Worm (Caenorhabditis elegans): ENCODE measurements around the gene Y53C12A.11.

Y53C12A.11 gene

ce11 chrII:9695942-9696341, 22.6 kb downstream of the Y53C12A.11 start:
- TF ChIP-seq nhr-11 (tag; optimal IDR thresholded peaks at IDR 0.05) (no peak), zag-1 (tag; optimal IDR thresholded peaks at IDR 0.05) (peak; percentile 7), unc-62 (GFP tag; optimal IDR thresholded peaks at IDR 0.05) (no peak), egl-27 (tag; optimal IDR thresholded peaks at IDR 0.05) (no peak), lsy-2 (tag; optimal IDR thresholded peaks at IDR 0.05) (peak in 1 of 2 experiments; percentile 30), sma-9 (GFP tag; optimal IDR thresholded peaks at IDR 0.05) (peak; percentile 15), sma-9 (tag; optimal IDR thresholded peaks at IDR 0.05) (no peak)

ce11 chrII:9691839-9692238, 26.7 kb downstream of the Y53C12A.11 start, which contains the start of gene nlp-11:
TSS of gene nlp-11 (minus strand) at chrII:9691939.
- TF ChIP-seq ztf-11 (tag; optimal IDR thresholded peaks at IDR 0.05), result no peak
- no peak for TF ChIP-seq mbf-1 (tag; optimal IDR thresholded peaks at IDR 0.05)
- no peak for TF ChIP-seq nhr-10 (tag; optimal IDR thresholded peaks at IDR 0.05)
- no peak for TF ChIP-seq crh-2 (tag; optimal IDR thresholded peaks at IDR 0.05)
- TF ChIP-seq unc-55 (GFP tag; optimal IDR thresholded peaks at IDR 0.05), result no peak
- no peak for TF ChIP-seq fos-1 (tag; optimal IDR thresholded peaks at IDR 0.05)
- no peak for TF ChIP-seq C34F6.9 (tag; optimal IDR thresholded peaks at IDR 0.05)

DNA sequence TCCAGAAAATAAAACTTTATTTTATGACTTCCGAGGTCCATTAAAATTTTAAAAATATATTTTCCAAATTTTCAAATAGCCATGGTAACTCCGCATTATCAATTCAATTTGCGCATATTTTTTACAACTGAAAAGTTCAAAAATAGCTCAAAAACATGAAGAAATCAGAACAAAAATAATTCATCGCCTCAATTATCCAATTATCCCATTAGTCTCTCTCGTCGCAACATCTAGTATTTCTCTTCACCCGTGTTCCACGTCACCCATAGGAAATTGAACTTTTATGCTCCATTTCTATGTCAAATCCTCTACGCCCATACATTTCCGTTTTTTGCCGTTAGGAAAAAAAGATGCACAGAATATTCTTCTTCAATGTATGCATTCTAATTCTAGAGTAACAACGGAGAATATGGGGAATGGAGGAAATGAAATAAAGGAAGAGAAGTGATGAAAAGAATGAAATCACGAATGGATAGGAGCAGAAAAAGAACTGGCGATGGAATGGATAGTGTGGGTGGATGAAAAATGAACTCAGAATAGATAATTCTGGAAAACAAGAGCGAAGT, 28.3 kb downstream of the Y53C12A.11 start:
- TF ChIP-seq crh-2 (tag; optimal IDR thresholded peaks at IDR 0.05), result peak; percentile 48
- TF ChIP-seq lsy-2 (tag; optimal IDR thresholded peaks at IDR 0.05), result peak in 1 of 2 experiments; percentile 10
- peak; percentile 33 for TF ChIP-seq egl-27 (tag; optimal IDR thresholded peaks at IDR 0.05)
- TF ChIP-seq C34F6.9 (tag; optimal IDR thresholded peaks at IDR 0.05), result peak; percentile 21
- TF ChIP-seq sma-9 (GFP tag; optimal IDR thresholded peaks at IDR 0.05), result peak; percentile 9
- TF ChIP-seq sma-9 (tag; optimal IDR thresholded peaks at IDR 0.05), result no peak
- no peak for TF ChIP-seq ama-1 (optimal IDR thresholded peaks at IDR 0.05)

DNA sequence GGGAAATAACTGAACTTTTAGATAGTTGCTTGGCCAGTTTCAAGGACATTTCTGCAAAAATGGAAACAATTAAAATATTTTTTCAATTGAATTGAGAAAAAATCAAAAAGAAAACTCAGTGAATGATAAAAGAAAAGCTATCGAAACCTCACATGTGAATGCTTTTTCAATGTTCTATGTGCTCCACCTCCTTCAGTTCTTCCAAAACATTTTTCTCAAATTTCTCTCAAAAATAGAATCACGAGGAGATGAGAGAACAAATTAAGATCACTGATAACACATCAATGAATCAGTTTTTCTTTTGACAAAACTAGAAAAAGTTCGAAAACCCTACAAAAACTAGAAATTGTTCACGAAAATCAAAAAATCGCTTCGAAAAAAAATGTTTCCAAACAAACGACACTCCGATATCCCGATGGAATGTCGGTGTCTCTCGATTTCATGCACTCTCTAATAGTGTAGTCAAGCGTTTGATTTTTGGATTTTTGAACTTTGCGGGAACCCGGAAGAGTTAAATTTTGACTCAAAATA, 31.8 kb downstream of the Y53C12A.11 start, which contains the start of gene ZK1320.9:
TSS of gene ZK1320.9 (minus strand) at position 51 of the 531 bp plus-strand sequence.
- TF ChIP-seq ceh-16 (tag; optimal IDR thresholded peaks at IDR 0.05) (no peak), lin-39 (tag; optimal IDR thresholded peaks at IDR 0.05) (no peak), nhr-129 (tag; optimal IDR thresholded peaks at IDR 0.05) (peak; percentile 34), sma-9 (GFP tag; optimal IDR thresholded peaks at IDR 0.05) (peak; percentile 33), sma-9 (tag; optimal IDR thresholded peaks at IDR 0.05) (no peak), ZK546.5 (tag; optimal IDR thresholded peaks at IDR 0.05) (no peak), elt-3 (tag; optimal IDR thresholded peaks at IDR 0.05) (no peak), lsy-2 (tag; optimal IDR thresholded peaks at IDR 0.05) (peak in 1 of 2 experiments; percentile 46), C34F6.9 (tag; optimal IDR thresholded peaks at IDR 0.05) (peak; percentile 19), crh-2 (tag; optimal IDR thresholded peaks at IDR 0.05) (peak; percentile 8), unc-55 (GFP tag; optimal IDR thresholded peaks at IDR 0.05) (peak; percentile 25), fos-1 (tag; optimal IDR thresholded peaks at IDR 0.05) (peak; percentile 47), gmeb-1 (tag; optimal IDR thresholded peaks at IDR 0.05) (peak; percentile 28)

DNA sequence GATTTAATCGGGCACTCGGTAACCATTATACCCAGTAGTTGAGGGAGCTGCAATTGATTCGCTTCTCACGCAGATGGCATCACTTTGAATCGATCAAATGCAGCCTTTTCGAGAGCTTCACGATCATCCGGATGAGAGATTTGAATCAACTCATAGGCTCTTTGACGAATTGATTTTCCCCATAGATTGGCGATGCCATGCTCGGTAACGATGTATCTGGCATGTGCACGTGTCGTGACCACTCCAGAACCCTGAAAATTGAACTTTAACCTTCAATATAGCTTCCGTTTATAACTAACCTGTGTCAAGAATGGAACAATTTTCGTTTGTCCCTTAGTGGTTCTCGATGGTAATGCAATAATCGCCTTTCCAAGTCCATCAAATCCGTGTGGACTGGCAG, 34.3 kb downstream of the Y53C12A.11 start:
- TF ChIP-seq nhr-21 (tag; optimal IDR thresholded peaks at IDR 0.05) (no peak), nhr-129 (tag; optimal IDR thresholded peaks at IDR 0.05) (no peak)

- TF ChIP-seq F13H6.1 (tag; optimal IDR thresholded peaks at IDR 0.05) (no peak), sma-3 (GFP tag; optimal IDR thresholded peaks at IDR 0.05) (no peak), peb-1 (tag; optimal IDR thresholded peaks at IDR 0.05) (no peak), nhr-237 (tag; optimal IDR thresholded peaks at IDR 0.05) (no peak), nhr-10 (tag; optimal IDR thresholded peaks at IDR 0.05) (no peak), elt-1 (tag; optimal IDR thresholded peaks at IDR 0.05) (no peak), C34F6.9 (tag; optimal IDR thresholded peaks at IDR 0.05) (no peak), ztf-4 (tag; optimal IDR thresholded peaks at IDR 0.05) (no peak)
Observed at ce11 chrII:9682044-9682443, 36.5 kb downstream of the Y53C12A.11 start.

DNA sequence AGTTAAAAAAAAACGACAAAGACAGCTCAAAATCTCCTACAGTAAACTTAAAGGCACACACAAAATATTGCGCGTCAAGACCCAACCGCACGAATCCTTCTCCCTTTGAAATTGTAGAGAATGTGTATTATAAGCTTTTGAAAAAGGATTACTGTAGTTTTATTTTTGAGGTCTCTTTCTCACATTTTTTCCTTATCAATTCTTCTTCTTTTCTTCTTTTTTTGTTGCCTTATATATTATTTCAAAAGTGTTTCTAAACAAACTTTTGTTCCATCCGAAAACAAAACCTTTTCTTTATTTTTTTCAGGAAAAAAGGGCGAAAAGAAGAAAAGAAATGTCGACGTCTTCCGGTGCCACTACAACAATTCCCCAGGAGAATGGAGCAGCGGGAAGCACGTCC, 38.0 kb downstream of the Y53C12A.11 start, which contains the start of gene ZK1320.13:
TSS of gene ZK1320.13 (plus strand) at position 301 of the 400 bp plus-strand sequence.
- TF ChIP-seq crh-2 (tag; optimal IDR thresholded peaks at IDR 0.05), result no peak
- TF ChIP-seq lsy-2 (tag; optimal IDR thresholded peaks at IDR 0.05), result no peak
- TF ChIP-seq sma-9 (GFP tag; optimal IDR thresholded peaks at IDR 0.05), result no peak
- no peak for TF ChIP-seq sma-9 (tag; optimal IDR thresholded peaks at IDR 0.05)
- TF ChIP-seq nhr-129 (tag; optimal IDR thresholded peaks at IDR 0.05), result no peak
- TF ChIP-seq nhr-12 (tag; optimal IDR thresholded peaks at IDR 0.05), result no peak
- no peak for TF ChIP-seq mdl-1 (tag; optimal IDR thresholded peaks at IDR 0.05)
- TF ChIP-seq dmd-4 (tag; optimal IDR thresholded peaks at IDR 0.05), result no peak
